Worm (Caenorhabditis elegans) whole organism, L1 larva: ENCODE results near the gene Y37E11AL.3.
A peak's percentile ranks its signal among the peaks of the same experiment; 100 is the strongest.

Source experiments
- C04F5.9 ChIP-seq: sonication (generic microtip); optimal IDR thresholded peaks from 2 replicates; lab custom pipeline; 2016; ENCODE audit warnings: missing genetic modification characterization, missing compliant biosample characterization
- C34B4.2 ChIP-seq: sonication (generic microtip); optimal IDR thresholded peaks from 2 replicates; lab custom pipeline; 2017; ENCODE audit warnings: mild to moderate bottlenecking, missing genetic modification characterization, missing compliant biosample characterization
- F16B12.6 ChIP-seq: fragments of 150-350 bp; optimal IDR thresholded peaks from 2 replicates; lab custom pipeline; 2014; ENCODE audit warnings: missing biosample characterization, missing genetic modification characterization
- Y116A8C.19 ChIP-seq: sonication (generic microtip); optimal IDR thresholded peaks from 2 replicates; lab custom pipeline; 2016; ENCODE audit warnings: missing compliant biosample characterization, missing genetic modification characterization, borderline replicate concordance
- aha-1 ChIP-seq: fragments of 150-350 bp; optimal IDR thresholded peaks from 2 replicates; lab custom pipeline; 2014; ENCODE audit warnings: missing biosample characterization, missing genetic modification characterization
- alr-1 ChIP-seq: fragments of 200-800 bp; sonication (Bioruptor generic); optimal IDR thresholded peaks from 2 replicates; lab custom pipeline; 2018; ENCODE audit warnings: borderline replicate concordance, mild to moderate bottlenecking, missing genetic modification characterization, missing compliant biosample characterization
- ama-1 ChIP-seq: fragments of 150-350 bp; optimal IDR thresholded peaks from 2 replicates; lab custom pipeline; 2014
- blmp-1 ChIP-seq: fragments of 150-350 bp; optimal IDR thresholded peaks from 2 replicates; lab custom pipeline; 2014; ENCODE audit warnings: missing biosample characterization, missing genetic modification characterization
- ceh-63 ChIP-seq: fragments of 200-800 bp; sonication (Bioruptor generic); optimal IDR thresholded peaks from 2 replicates; lab custom pipeline; 2018; ENCODE audit warnings: mild to moderate bottlenecking, missing genetic modification characterization, missing compliant biosample characterization
- ceh-88 ChIP-seq: fragments of 200-800 bp; sonication (Bioruptor generic); IDR thresholded peaks from 2 replicates; pipeline ENCODE4 v1.3.6; 2022; ENCODE audit warnings: missing genetic modification characterization, missing compliant biosample characterization
- ceh-90 ChIP-seq: sonication (generic microtip); optimal IDR thresholded peaks from 2 replicates; lab custom pipeline; 2016; ENCODE audit warnings: missing genetic modification characterization, missing compliant biosample characterization
- ces-1 ChIP-seq: fragments of 150-350 bp; optimal IDR thresholded peaks from 2 replicates; lab custom pipeline; 2014; ENCODE audit warnings: missing biosample characterization, missing genetic modification reagents, missing genetic modification characterization
- dpl-1 ChIP-seq, 3 experiments: fragments of 150-350 bp in 2 of 3; sonication (generic microtip) in 1 of 3; optimal IDR thresholded peaks; 2 replicates each; lab custom pipeline; 2014 to 2017; ENCODE audit warnings: missing biosample characterization in 3 of 3, missing genetic modification characterization in 3 of 3, missing genetic modification reagents in 3 of 3
- efl-1 ChIP-seq, 4 experiments: fragments of 150-350 bp; optimal IDR thresholded peaks in 3 of 4; peaks in 1 of 4; 1 replicate in 1 of 4; 2 replicates in 3 of 4; lab custom pipeline; 2014; ENCODE audit warnings: missing biosample characterization in 2 of 4, missing genetic modification characterization in 2 of 4, missing genetic modification reagents in 2 of 4
- egl-13 ChIP-seq: sonication (generic microtip); optimal IDR thresholded peaks from 2 replicates; lab custom pipeline; 2016; ENCODE audit warnings: missing genotype, missing genetic modification reagents, missing genetic modification characterization, missing compliant biosample characterization
- egl-27 ChIP-seq, 2 experiments: fragments of 150-350 bp in 1 of 2; sonication (generic microtip); optimal IDR thresholded peaks; 3 replicates each; lab custom pipeline; 2017 to 2018; ENCODE audit warnings: missing biosample characterization in 2 of 2, missing genetic modification characterization in 2 of 2, missing genetic modification reagents in 2 of 2
- elt-2 ChIP-seq: sonication (generic microtip); optimal IDR thresholded peaks from 2 replicates; lab custom pipeline; 2016; ENCODE audit warnings: missing genetic modification characterization, mild to moderate bottlenecking, inconsistent platforms, missing compliant biosample characterization, missing genetic modification reagents
- elt-3 ChIP-seq, 6 experiments: fragments of 150-350 bp in 1 of 6; sonication (generic microtip); optimal IDR thresholded peaks; 2 replicates each; lab custom pipeline; 2017 to 2018; ENCODE audit warnings: missing biosample characterization in 6 of 6, missing genetic modification characterization in 6 of 6, inconsistent platforms in 1 of 6
- ets-5 ChIP-seq: fragments of 200-800 bp; sonication (Bioruptor generic); IDR thresholded peaks from 2 replicates; pipeline ENCODE4 v1.3.6; 2022; ENCODE audit warnings: missing genetic modification characterization, missing compliant biosample characterization
- fkh-10 ChIP-seq: sonication (generic microtip); optimal IDR thresholded peaks from 2 replicates; lab custom pipeline; 2017; ENCODE audit warnings: missing biosample characterization, missing genetic modification reagents, missing genetic modification characterization
- fkh-8 ChIP-seq: sonication (generic microtip); optimal IDR thresholded peaks from 2 replicates; lab custom pipeline; 2016; ENCODE audit warnings: mild to moderate bottlenecking, missing genetic modification characterization, missing compliant biosample characterization
- grh-1 ChIP-seq: fragments of 200-800 bp; sonication (Bioruptor generic); IDR thresholded peaks from 2 replicates; pipeline ENCODE4 v1.3.6; 2022; ENCODE audit warnings: missing genetic modification reagents, missing genetic modification characterization, missing compliant biosample characterization
- hlh-4 ChIP-seq: sonication (generic microtip); optimal IDR thresholded peaks from 2 replicates; lab custom pipeline; 2016; ENCODE audit warnings: mild to moderate bottlenecking, missing genetic modification characterization, missing compliant biosample characterization
- hpl-2 ChIP-seq: fragments of 150-350 bp; optimal IDR thresholded peaks from 2 replicates; lab custom pipeline; 2014; ENCODE audit warnings: missing biosample characterization, missing genetic modification reagents, missing genetic modification characterization
- jun-1 ChIP-seq: fragments of 150-350 bp; optimal IDR thresholded peaks from 2 replicates; lab custom pipeline; 2014; ENCODE audit warnings: missing biosample characterization, missing genetic modification reagents, missing genetic modification characterization
- lin-14 ChIP-seq: fragments of 200-800 bp; sonication (Bioruptor generic); optimal IDR thresholded peaks from 2 replicates; lab custom pipeline; 2018; ENCODE audit warnings: mild to moderate bottlenecking, missing genetic modification characterization, moderate library complexity, missing compliant biosample characterization
- lin-15B ChIP-seq: fragments of 150-350 bp; sonication (generic microtip); optimal IDR thresholded peaks from 3 replicates; lab custom pipeline; 2014; ENCODE audit warnings: missing biosample characterization, missing genetic modification characterization
- lin-35 ChIP-seq, 2 experiments: fragments of 150-350 bp; optimal IDR thresholded peaks; 2 replicates each; lab custom pipeline; 2014; ENCODE audit warnings: missing biosample characterization in 2 of 2, missing genetic modification characterization in 2 of 2, missing genetic modification reagents in 2 of 2
- lsy-2 ChIP-seq, 2 experiments: fragments of 150-350 bp; optimal IDR thresholded peaks; 2 replicates each; lab custom pipeline; 2014; ENCODE audit warnings: missing biosample characterization in 2 of 2, missing genetic modification characterization in 2 of 2
- nhr-11 ChIP-seq: fragments of 150-350 bp; optimal IDR thresholded peaks from 2 replicates; lab custom pipeline; 2014; ENCODE audit warnings: missing biosample characterization, missing genetic modification characterization
- nhr-19 ChIP-seq: fragments of 200-800 bp; sonication (Bioruptor generic); conservative IDR thresholded peaks from 2 replicates; pipeline ENCODE4 v1.3.6; 2022; ENCODE audit warnings: missing genetic modification characterization, missing compliant biosample characterization
- nhr-20 ChIP-seq: sonication (generic microtip); optimal IDR thresholded peaks from 2 replicates; lab custom pipeline; 2016; ENCODE audit warnings: mild to moderate bottlenecking, missing genetic modification characterization, missing compliant biosample characterization
- nhr-28 ChIP-seq: fragments of 150-350 bp; optimal IDR thresholded peaks from 2 replicates; lab custom pipeline; 2014; ENCODE audit warnings: missing biosample characterization, missing genetic modification characterization
- nhr-76 ChIP-seq: sonication (generic microtip); optimal IDR thresholded peaks from 2 replicates; lab custom pipeline; 2017; ENCODE audit warnings: missing biosample characterization, missing genetic modification characterization
- nhr-90 ChIP-seq: sonication (generic microtip); optimal IDR thresholded peaks from 2 replicates; lab custom pipeline; 2016; ENCODE audit warnings: mild to moderate bottlenecking, missing genetic modification characterization, missing compliant biosample characterization; ENCODE audit not compliant: poor library complexity
- pax-3 ChIP-seq: fragments of 200-800 bp; sonication (Bioruptor generic); optimal IDR thresholded peaks from 2 replicates; lab custom pipeline; 2018; ENCODE audit warnings: mild to moderate bottlenecking, missing genetic modification characterization, moderate library complexity, missing compliant biosample characterization
- rnt-1 ChIP-seq: sonication (generic microtip); optimal IDR thresholded peaks from 2 replicates; lab custom pipeline; 2016; ENCODE audit warnings: mild to moderate bottlenecking, missing genetic modification characterization, moderate library complexity, missing compliant biosample characterization
- skn-1 ChIP-seq: fragments of 150-350 bp; optimal IDR thresholded peaks from 2 replicates; lab custom pipeline; 2014; ENCODE audit warnings: missing biosample characterization, missing genetic modification characterization
- snu-23 ChIP-seq: sonication (generic microtip); optimal IDR thresholded peaks from 2 replicates; lab custom pipeline; 2016; ENCODE audit warnings: missing genetic modification characterization, missing compliant biosample characterization
- sox-4 ChIP-seq: sonication (generic microtip); optimal IDR thresholded peaks from 2 replicates; lab custom pipeline; 2016; ENCODE audit warnings: missing genetic modification characterization, missing compliant biosample characterization
- sup-37 ChIP-seq: fragments of 200-800 bp; sonication (Bioruptor generic); optimal IDR thresholded peaks from 2 replicates; lab custom pipeline; 2018; ENCODE audit warnings: mild to moderate bottlenecking, missing genetic modification characterization, missing compliant biosample characterization
- swsn-7 ChIP-seq: sonication (generic microtip); optimal IDR thresholded peaks from 2 replicates; lab custom pipeline; 2016; ENCODE audit warnings: missing genetic modification characterization, missing compliant biosample characterization
- unc-130 ChIP-seq: fragments of 150-350 bp; optimal IDR thresholded peaks from 2 replicates; lab custom pipeline; 2017; ENCODE audit warnings: missing biosample characterization, missing genetic modification characterization, inconsistent platforms
- unc-30 ChIP-seq: sonication (generic microtip); optimal IDR thresholded peaks from 2 replicates; lab custom pipeline; 2017; ENCODE audit warnings: missing biosample characterization, missing genetic modification characterization
- unc-86 ChIP-seq: sonication (generic microtip); optimal IDR thresholded peaks from 2 replicates; lab custom pipeline; 2016; ENCODE audit warnings: missing genetic modification characterization, missing compliant biosample characterization
- unc-98 ChIP-seq: fragments of 200-800 bp; sonication (Bioruptor generic); IDR thresholded peaks from 2 replicates; pipeline ENCODE4 v1.3.6; 2022; ENCODE audit warnings: missing genetic modification characterization, missing compliant biosample characterization
- vab-15 ChIP-seq: sonication (generic microtip); optimal IDR thresholded peaks from 2 replicates; lab custom pipeline; 2017; ENCODE audit warnings: missing genotype, mild to moderate bottlenecking, missing genetic modification characterization, missing compliant biosample characterization
- zag-1 ChIP-seq: fragments of 150-350 bp; optimal IDR thresholded peaks from 2 replicates; lab custom pipeline; 2014; ENCODE audit warnings: missing biosample characterization, missing genetic modification characterization
- ztf-11 ChIP-seq, 2 experiments: sonication (generic microtip); optimal IDR thresholded peaks; 2 replicates each; lab custom pipeline; 2016 to 2017; ENCODE audit warnings: missing genetic modification characterization in 2 of 2, missing biosample characterization in 1 of 2, missing compliant biosample characterization in 1 of 2
- ztf-4 ChIP-seq: fragments of 150-350 bp; optimal IDR thresholded peaks from 2 replicates; lab custom pipeline; 2014; ENCODE audit warnings: missing biosample characterization, missing genetic modification characterization

Y37E11AL.3 gene

ce11 chrIV:3652784-3653383 is 41.9 kb upstream of the Y37E11AL.3 start:
- TF ChIP-seq egl-13 (tag; lab: Kevin White, UChicago): no peak
- no peak for TF ChIP-seq Y116A8C.19 (tag; lab: Kevin White, UChicago)
- TF ChIP-seq vab-15 (tag; lab: Kevin White, UChicago): no peak
- no peak for TF ChIP-seq zag-1
- no peak for TF ChIP-seq sup-37 (GFP tag; lab: Kevin White, UChicago)
- no peak for TF ChIP-seq ceh-90 (tag; lab: Kevin White, UChicago)
- no peak for TF ChIP-seq ztf-11 (tag; optimal IDR thresholded peaks at IDR 0.05; lab: Kevin White, UChicago)
- no peak for TF ChIP-seq pax-3 (tag; lab: Kevin White, UChicago)
- TF ChIP-seq efl-1 (optimal IDR thresholded peaks at IDR 0.05; lab: Kevin White, UChicago): no peak
- peak in 1 of 2 experiments; percentile 80 for TF ChIP-seq efl-1 (GFP tag; optimal IDR thresholded peaks at IDR 0.05 in 1 of 2; lab: Kevin White, UChicago)
- TF ChIP-seq rnt-1 (tag; lab: Kevin White, UChicago): peak; percentile 57
- TF ChIP-seq, all 84 proteins: peak for 2

- TF ChIP-seq fkh-10 (GFP tag; lab: Kevin White, UChicago) (no peak), jun-1 (tag; lab: Kevin White, UChicago) (peak; percentile 3), ztf-4 (tag; lab: Kevin White, UChicago) (no peak), nhr-90 (tag; lab: Kevin White, UChicago) (peak; percentile 92), nhr-11 (tag; lab: Kevin White, UChicago) (no peak), hlh-4 (tag; lab: Kevin White, UChicago) (no peak), lin-35 (GFP tag; optimal IDR thresholded peaks at IDR 0.05; lab: Kevin White, UChicago) (peak; percentile 7 to 77), C04F5.9 (tag; lab: Kevin White, UChicago) (no peak), swsn-7 (tag; lab: Kevin White, UChicago) (peak; percentile 28), dpl-1 (GFP tag; optimal IDR thresholded peaks at IDR 0.05; lab: Kevin White, UChicago) (peak in 1 of 3 experiments; percentile 25), fkh-8 (tag; lab: Kevin White, UChicago) (no peak), vab-15 (tag; lab: Kevin White, UChicago) (peak; percentile 63), unc-30 (no peak), ces-1 (no peak), ama-1 (lab: Kevin White, UChicago) (peak; percentile 47), ceh-88 (no peak), elt-3 (tag; optimal IDR thresholded peaks at IDR 0.05; lab: Kevin White, UChicago) (peak in 5 of 6 experiments; percentile 46 to 94 (median 85)), nhr-76 (no peak), lin-14 (peak; percentile 85), ceh-63 (GFP tag; lab: Kevin White, UChicago) (no peak), unc-86 (tag; lab: Kevin White, UChicago) (no peak), rnt-1 (tag; lab: Kevin White, UChicago) (peak; percentile 54), sox-4 (tag; lab: Kevin White, UChicago) (no peak), nhr-20 (tag; lab: Kevin White, UChicago) (peak; percentile 91), unc-98 (GFP tag; lab: Robert Waterston, UW) (no peak), skn-1 (tag; lab: Kevin White, UChicago) (no peak), alr-1 (tag; lab: Kevin White, UChicago) (no peak), grh-1 (GFP tag; lab: Robert Waterston, UW) (peak; percentile 71), unc-130 (tag; lab: Kevin White, UChicago) (peak; percentile 79), egl-27 (tag; optimal IDR thresholded peaks at IDR 0.05; lab: Kevin White, UChicago) (no peak), snu-23 (GFP tag; lab: Kevin White, UChicago) (peak; percentile 81), nhr-28 (tag; lab: Kevin White, UChicago) (no peak), blmp-1 (tag; lab: Kevin White, UChicago) (peak; percentile 88), ets-5 (GFP tag; lab: Robert Waterston, UW) (no peak), nhr-19 (GFP tag; lab: Robert Waterston, UW) (peak; percentile 95), C34B4.2 (tag; lab: Kevin White, UChicago) (no peak), aha-1 (no peak), elt-2 (tag; lab: Kevin White, UChicago) (peak; percentile 78), lsy-2 (tag; optimal IDR thresholded peaks at IDR 0.05; lab: Kevin White, UChicago) (peak; percentile 65 to 94), F16B12.6 (no peak), lin-15B (tag; lab: Kevin White, UChicago) (no peak), pax-3 (tag; lab: Kevin White, UChicago) (no peak), hpl-2 (GFP tag; lab: Kevin White, UChicago) (no peak)
Measured at ce11 chrIV:3653420-3653823, 41.3 kb upstream of the Y37E11AL.3 start.
